Worm (Caenorhabditis elegans) whole organism, L3 larva: ENCODE results near the gene oac-10.

Experiments used
- aly-2 ChIP-seq: fragments of 150-350 bp; optimal IDR thresholded peaks from 2 replicates; lab custom pipeline; 2014; ENCODE audit warnings: missing biosample characterization, missing genetic modification characterization
- fkh-10 ChIP-seq: sonication (generic microtip); optimal IDR thresholded peaks from 2 replicates; lab custom pipeline; 2017; ENCODE audit warnings: missing biosample characterization, missing genetic modification reagents, missing genetic modification characterization
- fos-1 ChIP-seq: fragments of 150-350 bp; optimal IDR thresholded peaks from 2 replicates; lab custom pipeline; 2014; ENCODE audit warnings: missing biosample characterization, missing genetic modification characterization
- mdl-1 ChIP-seq: fragments of 150-350 bp; optimal IDR thresholded peaks from 2 replicates; lab custom pipeline; 2014; ENCODE audit warnings: missing biosample characterization, missing genetic modification characterization
- nhr-77 ChIP-seq: fragments of 150-350 bp; optimal IDR thresholded peaks from 2 replicates; lab custom pipeline; 2014; ENCODE audit warnings: missing biosample characterization, missing genetic modification characterization
- skn-1 ChIP-seq: fragments of 150-350 bp; optimal IDR thresholded peaks from 2 replicates; lab custom pipeline; 2014; ENCODE audit warnings: missing biosample characterization, missing genetic modification characterization

DNA sequence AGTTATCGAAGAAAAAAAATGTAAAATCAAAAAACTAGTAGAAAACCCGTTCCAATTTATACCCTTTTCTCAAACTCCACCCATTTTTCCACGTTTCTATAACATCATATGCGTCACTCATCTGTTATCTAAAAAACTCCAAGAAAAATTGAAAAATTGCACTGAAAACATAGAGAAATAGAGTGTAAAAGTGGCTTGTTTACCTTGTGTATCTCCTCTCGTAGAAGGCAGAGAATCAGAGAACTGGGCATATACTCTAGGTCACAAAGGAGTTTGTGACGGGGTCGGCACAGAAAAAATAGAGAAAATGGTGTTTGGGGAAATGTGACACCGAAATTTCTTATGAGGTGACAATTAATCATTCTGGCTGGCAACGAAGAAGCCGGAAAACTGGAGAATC is 41.6 kb downstream of the oac-10 start:
- TF ChIP-seq nhr-77 (tag; lab: Kevin White, UChicago) (no peak), skn-1 (tag; lab: Kevin White, UChicago) (no peak), mdl-1 (no peak), fkh-10 (GFP tag; lab: Kevin White, UChicago) (no peak), fos-1 (tag; lab: Kevin White, UChicago) (no peak), aly-2 (tag; lab: Kevin White, UChicago) (no peak)
